In genomic region chr3L:19172192-19172824, dm6 we compare ENCODE assay signal across 5 fruit fly cellular contexts.
A peak's percentile ranks its signal among the peaks of the same experiment; 100 is the strongest.
TF ChIP-seq lines count a peak whose summit lies in the region.

No protein-coding gene starts in this region.

- no peak for TF ChIP-seq CTCF in whole organism, embryonic (GFP tag; optimal IDR thresholded peaks at IDR 0.05; lab: Kevin White, UChicago)

TF ChIP-seq in whole organism, 6 proteins besides CTCF, POLR2A, EP300 and RAD21:
- TF ChIP-seq EcR (GFP tag; optimal IDR thresholded peaks at IDR 0.05; lab: Kevin White, UChicago) (peak; percentile 71 to 95), usp (GFP tag; optimal IDR thresholded peaks at IDR 0.05; lab: Kevin White, UChicago) (no peak), pan (optimal IDR thresholded peaks at IDR 0.05; lab: Kevin White, UChicago) (peak; percentile 88)

TF ChIP-seq in whole organism, embryonic, 481 proteins besides CTCF, POLR2A, EP300 and RAD21 (continues in another document):
- TF ChIP-seq CG14441 (GFP tag; IDR thresholded peaks at IDR 0.05; lab: Robert Waterston, UW) (no peak), C15 (GFP tag; IDR thresholded peaks at IDR 0.05; lab: Robert Waterston, UW) (no peak), gem (tag; optimal IDR thresholded peaks at IDR 0.05; lab: Kevin White, UChicago) (peak; percentile 25), CG13624 (GFP tag; optimal IDR thresholded peaks at IDR 0.05; lab: Kevin White, UChicago) (no peak), gro (GFP tag; optimal IDR thresholded peaks at IDR 0.05; lab: Kevin White, UChicago) (no peak), phol (tag; optimal IDR thresholded peaks at IDR 0.05; lab: Kevin White, UChicago) (peak; percentile 3), Nf-YC (tag; optimal IDR thresholded peaks at IDR 0.05; lab: Kevin White, UChicago) (no peak), emc (GFP tag; optimal IDR thresholded peaks at IDR 0.05; lab: Kevin White, UChicago) (no peak), CG17385 (GFP tag; optimal IDR thresholded peaks at IDR 0.05; lab: Kevin White, UChicago) (peak; percentile 24), Sin3A (optimal IDR thresholded peaks at IDR 0.05; lab: Kevin White, UChicago) (no peak), ken (GFP tag; IDR thresholded peaks at IDR 0.05; lab: Robert Waterston, UW) (no peak), gcm2 (GFP tag; optimal IDR thresholded peaks at IDR 0.05; lab: Kevin White, UChicago) (no peak), croc (GFP tag; conservative IDR thresholded peaks at IDR 0.05; lab: Robert Waterston, UW) (no peak), CG17328 (GFP tag; IDR thresholded peaks at IDR 0.05; lab: Robert Waterston, UW) (no peak), Atf6 (GFP tag; IDR thresholded peaks at IDR 0.05; lab: Robert Waterston, UW) (no peak), Ets65A (GFP tag; lab: Kevin White, UChicago) (peak; percentile 27), Drgx (GFP tag; IDR thresholded peaks at IDR 0.05; lab: Robert Waterston, UW) (no peak; the same call in 1 of the 2 replicates), HmgD (GFP tag; optimal IDR thresholded peaks at IDR 0.05; lab: Kevin White, UChicago) (no peak), CG34224 (GFP tag; IDR thresholded peaks at IDR 0.05; lab: Robert Waterston, UW; ENCODE audit: partially characterized antibody) (no peak), NFAT (GFP tag; IDR thresholded peaks at IDR 0.05; lab: Robert Waterston, UW) (no peak), CG10274 (GFP tag; optimal IDR thresholded peaks at IDR 0.05; lab: Kevin White, UChicago) (peak; percentile 81), dan (GFP tag; IDR thresholded peaks at IDR 0.05; lab: Robert Waterston, UW) (no peak), bsh (GFP tag; optimal IDR thresholded peaks at IDR 0.05; lab: Kevin White, UChicago) (peak in 1 of 2 experiments; percentile 68)

TF ChIP-seq in whole organism, prepupa, 60 proteins besides CTCF, POLR2A, EP300 and RAD21 (continues in another document):
- peak; percentile 85 for TF ChIP-seq CG6792 (GFP tag; optimal IDR thresholded peaks at IDR 0.05; lab: Kevin White, UChicago)
- TF ChIP-seq topi (GFP tag; optimal IDR thresholded peaks at IDR 0.05; lab: Kevin White, UChicago): peak; percentile 91
- TF ChIP-seq CG11762 (GFP tag; optimal IDR thresholded peaks at IDR 0.05; lab: Kevin White, UChicago; ENCODE audit: insufficient read depth): peak; percentile 78
- TF ChIP-seq Ets96B (tag; optimal IDR thresholded peaks at IDR 0.05; lab: Kevin White, UChicago): peak; percentile 90
- peak; percentile 85 for TF ChIP-seq acj6 (GFP tag; optimal IDR thresholded peaks at IDR 0.05; lab: Kevin White, UChicago)
- peak; percentile 71 for TF ChIP-seq net (GFP tag; optimal IDR thresholded peaks at IDR 0.05; lab: Kevin White, UChicago)
- peak; percentile 88 for TF ChIP-seq CG10631 (GFP tag; optimal IDR thresholded peaks at IDR 0.05; lab: Kevin White, UChicago)
- TF ChIP-seq salr (GFP tag; optimal IDR thresholded peaks at IDR 0.05; lab: Kevin White, UChicago): peak; percentile 78 to 83
- TF ChIP-seq Sox102F (GFP tag; optimal IDR thresholded peaks at IDR 0.05; lab: Kevin White, UChicago): peak; percentile 90
- TF ChIP-seq CG11902 (GFP tag; optimal IDR thresholded peaks at IDR 0.05; lab: Kevin White, UChicago): peak; percentile 75
- TF ChIP-seq Ets21C (GFP tag; optimal IDR thresholded peaks at IDR 0.05; lab: Kevin White, UChicago): peak; percentile 85
- peak; percentile 69 for TF ChIP-seq Sox15 (GFP tag; optimal IDR thresholded peaks at IDR 0.05; lab: Kevin White, UChicago)
- TF ChIP-seq CG9139 (GFP tag; optimal IDR thresholded peaks at IDR 0.05; lab: Kevin White, UChicago): peak; percentile 48
- TF ChIP-seq Sox14 (GFP tag; optimal IDR thresholded peaks at IDR 0.05; lab: Kevin White, UChicago): peak; percentile 90
- TF ChIP-seq Hr38 (GFP tag; optimal IDR thresholded peaks at IDR 0.05; lab: Kevin White, UChicago): no peak
- peak; percentile 88 for TF ChIP-seq Eip75B (GFP tag; optimal IDR thresholded peaks at IDR 0.05; lab: Kevin White, UChicago)
- TF ChIP-seq Hr4 (GFP tag; optimal IDR thresholded peaks at IDR 0.05; lab: Kevin White, UChicago): peak; percentile 59
- TF ChIP-seq Lpt (GFP tag; optimal IDR thresholded peaks at IDR 0.05; lab: Kevin White, UChicago): peak; percentile 60
- no peak for TF ChIP-seq fkh (GFP tag; optimal IDR thresholded peaks at IDR 0.05; lab: Kevin White, UChicago)
- no peak for TF ChIP-seq CG11294 (GFP tag; IDR thresholded peaks at IDR 0.05; lab: Robert Waterston, UW)
- peak; percentile 39; the same call in 2 of the 3 replicates for TF ChIP-seq eg (GFP tag; IDR thresholded peaks at IDR 0.05; lab: Robert Waterston, UW)
- TF ChIP-seq Eip93F (GFP tag; optimal IDR thresholded peaks at IDR 0.05; lab: Kevin White, UChicago): peak; percentile 53

TF ChIP-seq in whole organism, pupa, 21 proteins besides CTCF, POLR2A, EP300 and RAD21:
- TF ChIP-seq gl (tag; optimal IDR thresholded peaks at IDR 0.05; lab: Kevin White, UChicago) (peak; percentile 57), CG34367 (tag; optimal IDR thresholded peaks at IDR 0.05; lab: Kevin White, UChicago) (peak; percentile 88), CG32121 (GFP tag; IDR thresholded peaks at IDR 0.05; lab: Robert Waterston, UW) (peak; percentile 24; the same call in 1 of the 2 replicates), Ets98B (GFP tag; IDR thresholded peaks at IDR 0.05; lab: Robert Waterston, UW) (no peak), CG4496 (GFP tag; IDR thresholded peaks at IDR 0.05; lab: Robert Waterston, UW) (no peak), fd96Ca (GFP tag; IDR thresholded peaks at IDR 0.05; lab: Robert Waterston, UW) (no peak), EcR (GFP tag; optimal IDR thresholded peaks at IDR 0.05; lab: Kevin White, UChicago) (peak; percentile 97), CG8301 (tag; optimal IDR thresholded peaks at IDR 0.05; lab: Kevin White, UChicago) (peak; percentile 78), CG13204 (GFP tag; optimal IDR thresholded peaks at IDR 0.05; lab: Kevin White, UChicago) (no peak), CG8159 (tag; optimal IDR thresholded peaks at IDR 0.05; lab: Kevin White, UChicago) (peak; percentile 93), CG15710 (tag; optimal IDR thresholded peaks at IDR 0.05; lab: Kevin White, UChicago) (peak; percentile 89), rn (GFP tag; IDR thresholded peaks at IDR 0.05; lab: Robert Waterston, UW) (no peak), Snoo (tag; optimal IDR thresholded peaks at IDR 0.05; lab: Kevin White, UChicago) (peak; percentile 80), Pif1B (GFP tag; optimal IDR thresholded peaks at IDR 0.05; lab: Kevin White, UChicago) (peak; percentile 71), D1 (tag; optimal IDR thresholded peaks at IDR 0.05; lab: Kevin White, UChicago) (peak; percentile 85), CG14655 (GFP tag; optimal IDR thresholded peaks at IDR 0.05; lab: Kevin White, UChicago) (peak; percentile 89), CG12605 (GFP tag; IDR thresholded peaks at IDR 0.05; lab: Robert Waterston, UW) (no peak), CG9948 (tag; optimal IDR thresholded peaks at IDR 0.05; lab: Kevin White, UChicago) (peak; percentile 90), CG17806 (tag; optimal IDR thresholded peaks at IDR 0.05; lab: Kevin White, UChicago) (peak; percentile 86), CG10348 (GFP tag; IDR thresholded peaks at IDR 0.05; lab: Robert Waterston, UW) (no peak), Pif1A (GFP tag; optimal IDR thresholded peaks at IDR 0.05; lab: Kevin White, UChicago) (peak; percentile 81)

TF ChIP-seq in whole organism, wandering third instar larva, 38 proteins besides CTCF, POLR2A, EP300 and RAD21 (continues in another document):
- TF ChIP-seq dsf (GFP tag; optimal IDR thresholded peaks at IDR 0.05; lab: Kevin White, UChicago; ENCODE audit: borderline replicate concordance) (no peak), sv (GFP tag; optimal IDR thresholded peaks at IDR 0.05; lab: Kevin White, UChicago) (no peak), jim (GFP tag; optimal IDR thresholded peaks at IDR 0.05; lab: Kevin White, UChicago) (no peak), CG32264 (GFP tag; optimal IDR thresholded peaks at IDR 0.05; lab: Kevin White, UChicago) (peak; percentile 67), Vsx2 (GFP tag; optimal IDR thresholded peaks at IDR 0.05; lab: Kevin White, UChicago; ENCODE audit: partially characterized antibody) (peak; percentile 66), Dif (GFP tag; optimal IDR thresholded peaks at IDR 0.05; lab: Kevin White, UChicago; ENCODE audit: partially characterized antibody) (peak; percentile 50), brk (GFP tag; optimal IDR thresholded peaks at IDR 0.05; lab: Kevin White, UChicago) (peak; percentile 15), Jra (GFP tag; optimal IDR thresholded peaks at IDR 0.05; lab: Kevin White, UChicago) (peak; percentile 11), Hr78 (GFP tag; optimal IDR thresholded peaks at IDR 0.05; lab: Kevin White, UChicago) (no peak), foxo (GFP tag; optimal IDR thresholded peaks at IDR 0.05; lab: Kevin White, UChicago) (peak in 1 of 2 experiments; percentile 81), usp (GFP tag; optimal IDR thresholded peaks at IDR 0.05; lab: Kevin White, UChicago) (no peak), sage (GFP tag; optimal IDR thresholded peaks at IDR 0.05; lab: Kevin White, UChicago) (peak; percentile 34), Abd-B (GFP tag; optimal IDR thresholded peaks at IDR 0.05; lab: Kevin White, UChicago) (no peak), ey (GFP tag; optimal IDR thresholded peaks at IDR 0.05; lab: Kevin White, UChicago) (peak; percentile 80), Dfd (GFP tag; optimal IDR thresholded peaks at IDR 0.05; lab: Kevin White, UChicago) (no peak), psq (GFP tag; optimal IDR thresholded peaks at IDR 0.05; lab: Kevin White, UChicago) (peak; percentile 94), CG9705 (GFP tag; optimal IDR thresholded peaks at IDR 0.05; lab: Kevin White, UChicago) (peak; percentile 34), rgr (GFP tag; optimal IDR thresholded peaks at IDR 0.05; lab: Kevin White, UChicago) (peak; percentile 71), br (GFP tag; optimal IDR thresholded peaks at IDR 0.05; lab: Kevin White, UChicago) (peak; percentile 73), h (GFP tag; optimal IDR thresholded peaks at IDR 0.05; lab: Kevin White, UChicago) (peak; percentile 76), N (GFP tag; optimal IDR thresholded peaks at IDR 0.05; lab: Kevin White, UChicago) (no peak), Mio (GFP tag; optimal IDR thresholded peaks at IDR 0.05; lab: Kevin White, UChicago) (no peak), OdsH (GFP tag; optimal IDR thresholded peaks at IDR 0.05; lab: Kevin White, UChicago) (peak; percentile 79), lola (GFP tag; optimal IDR thresholded peaks at IDR 0.05; lab: Kevin White, UChicago) (no peak), CrebA (GFP tag; optimal IDR thresholded peaks at IDR 0.05; lab: Kevin White, UChicago; ENCODE audit: borderline replicate concordance) (no peak), GATAd (GFP tag; optimal IDR thresholded peaks at IDR 0.05; lab: Kevin White, UChicago) (no peak), Hnf4 (GFP tag; optimal IDR thresholded peaks at IDR 0.05; lab: Kevin White, UChicago) (peak; percentile 63), dl (GFP tag; optimal IDR thresholded peaks at IDR 0.05; lab: Kevin White, UChicago; ENCODE audit: insufficient read depth in 1 of 2, partially characterized antibody in 2 of 2) (peak in 1 of 2 experiments; percentile 20), Hr83 (GFP tag; optimal IDR thresholded peaks at IDR 0.05; lab: Kevin White, UChicago; ENCODE audit: poor library complexity, severe bottlenecking) (no peak), HLH106 (tag; optimal IDR thresholded peaks at IDR 0.05; lab: Kevin White, UChicago) (peak; percentile 83)
